Fruit fly (Drosophila melanogaster) whole organism, embryonic: ENCODE measurements around the gene gt.

Experiments
- ATbp ChIP-seq: fragments of 200-800 bp; sonication (Bioruptor generic); optimal IDR thresholded peaks from 2 replicates; lab custom pipeline; 2017; ENCODE audit warnings: missing biosample characterization, mild to moderate bottlenecking, missing genetic modification characterization, missing genetic modification reagents
- B-H2 ChIP-seq: fragments of 200-800 bp; sonication (Bioruptor generic); optimal IDR thresholded peaks from 2 replicates; lab custom pipeline; 2018; ENCODE audit warnings: missing biosample characterization, mild to moderate bottlenecking, missing genetic modification characterization
- CG10565 ChIP-seq: fragments of 200-800 bp; sonication (Bioruptor generic); optimal IDR thresholded peaks from 3 replicates; lab custom pipeline; 2016; ENCODE audit warnings: missing biosample characterization, mild to moderate bottlenecking, missing genetic modification characterization
- CG10979 ChIP-seq: fragments of 200-800 bp; sonication (Bioruptor generic); optimal IDR thresholded peaks from 2 replicates; lab custom pipeline; 2018; ENCODE audit warnings: missing biosample characterization, mild to moderate bottlenecking, missing genetic modification characterization, moderate library complexity
- CG11085 ChIP-seq: fragments of 200-800 bp; sonication (Bioruptor generic); IDR thresholded peaks from 2 replicates; pipeline ENCODE4 v1.3.6; 2022; ENCODE audit warnings: missing biosample characterization, missing genetic modification characterization
- CG11247 ChIP-seq: fragments of 200-800 bp; sonication (Bioruptor generic); IDR thresholded peaks from 2 replicates; pipeline ENCODE4 v1.3.6; 2022; ENCODE audit warnings: missing biosample characterization, missing genetic modification characterization
- CG16779 ChIP-seq: fragments of 200-800 bp; sonication (Bioruptor generic); IDR thresholded peaks from 2 replicates; pipeline ENCODE4 v1.3.6; 2022; ENCODE audit warnings: missing biosample characterization, missing genetic modification characterization
- CG16815 ChIP-seq: fragments of 200-800 bp; sonication (Bioruptor generic); optimal IDR thresholded peaks from 3 replicates; lab custom pipeline; 2017; ENCODE audit warnings: missing biosample characterization, mild to moderate bottlenecking, missing genetic modification characterization
- CG17328 ChIP-seq: fragments of 200-800 bp; sonication (Bioruptor generic); IDR thresholded peaks from 2 replicates; pipeline ENCODE4 v1.3.6; 2022; ENCODE audit warnings: missing biosample characterization, missing genetic modification characterization
- CG17359 ChIP-seq: fragments of 200-800 bp; sonication (Bioruptor generic); optimal IDR thresholded peaks from 3 replicates; lab custom pipeline; 2018; ENCODE audit warnings: missing biosample characterization, mild to moderate bottlenecking, missing genetic modification characterization, moderate library complexity
- CG2129 ChIP-seq: fragments of 200-800 bp; sonication (Bioruptor generic); IDR thresholded peaks from 2 replicates; pipeline ENCODE4 v1.3.6; 2022; ENCODE audit warnings: missing biosample characterization, missing genetic modification characterization; ENCODE audit not compliant: partially characterized antibody
- CG2202 ChIP-seq: fragments of 200-800 bp; sonication (Bioruptor generic); optimal IDR thresholded peaks from 2 replicates; lab custom pipeline; 2018; ENCODE audit warnings: missing biosample characterization, mild to moderate bottlenecking, missing genetic modification characterization
- CG2712 ChIP-seq: fragments of 200-800 bp; optimal IDR thresholded peaks from 3 replicates; lab custom pipeline; 2019; ENCODE audit warnings: missing biosample characterization, mild to moderate bottlenecking, missing genetic modification characterization, moderate library complexity
- CG2875 ChIP-seq: fragments of 200-800 bp; sonication (Bioruptor generic); optimal IDR thresholded peaks from 2 replicates; lab custom pipeline; 2017; ENCODE audit warnings: missing biosample characterization, mild to moderate bottlenecking, missing genetic modification characterization, missing genetic modification reagents
- CG2889 ChIP-seq: fragments of 200-800 bp; sonication (Bioruptor generic); IDR thresholded peaks from 3 replicates; pipeline ENCODE4 v1.3.6; 2022; ENCODE audit warnings: missing biosample characterization, missing genetic modification characterization
- CG31365 ChIP-seq: fragments of 200-800 bp; sonication (Bioruptor generic); optimal IDR thresholded peaks from 2 replicates; lab custom pipeline; 2018; ENCODE audit warnings: missing biosample characterization, mild to moderate bottlenecking, missing genetic modification characterization
- CG4854 ChIP-seq: fragments of 200-800 bp; sonication (Bioruptor generic); optimal IDR thresholded peaks from 2 replicates; lab custom pipeline; 2016; ENCODE audit warnings: missing biosample characterization, missing genetic modification characterization, inconsistent platforms
- CG6272 ChIP-seq: fragments of 200-800 bp; sonication (Bioruptor generic); IDR thresholded peaks from 2 replicates; pipeline ENCODE4 v1.3.6; 2022; ENCODE audit warnings: missing biosample characterization, missing genetic modification characterization
- CG8290 ChIP-seq, 3 experiments: fragments of 200-800 bp; sonication (Bioruptor generic); optimal IDR thresholded peaks; 2 replicates each; lab custom pipeline; 2016 to 2019; ENCODE audit warnings: missing biosample characterization in 3 of 3, missing genetic modification characterization in 3 of 3, mild to moderate bottlenecking in 2 of 3, moderate library complexity in 1 of 3
- CG9797 ChIP-seq: fragments of 200-800 bp; sonication (Bioruptor generic); optimal IDR thresholded peaks from 3 replicates; lab custom pipeline; 2018; ENCODE audit warnings: missing biosample characterization, mild to moderate bottlenecking, missing genetic modification characterization
- CG9932 ChIP-seq: fragments of 200-800 bp; sonication (Bioruptor generic); IDR thresholded peaks from 2 replicates; pipeline ENCODE4 v1.3.6; 2022; ENCODE audit warnings: missing biosample characterization, missing genetic modification characterization
- CkIIα-i1 ChIP-seq: fragments of 200-800 bp; sonication (Bioruptor generic); IDR thresholded peaks from 2 replicates; pipeline ENCODE4 v1.3.6; 2022; ENCODE audit warnings: missing biosample characterization, missing genetic modification characterization
- D ChIP-seq, 2 experiments: fragments of 200-800 bp in 1 of 2; fragments of >200 bp in 1 of 2; sonication (Bioruptor generic) in 1 of 2; optimal IDR thresholded peaks; 2 replicates in 1 of 2; 3 replicates in 1 of 2; lab custom pipeline; 2017; ENCODE audit warnings: mild to moderate bottlenecking in 1 of 2, missing biosample characterization in 1 of 2, missing genetic modification characterization in 1 of 2, missing genetic modification reagents in 1 of 2
- Deaf1 ChIP-seq: fragments of 200-800 bp; optimal IDR thresholded peaks from 3 replicates; lab custom pipeline; 2019; ENCODE audit warnings: missing biosample characterization, mild to moderate bottlenecking, missing genetic modification characterization, moderate library complexity
- Dek ChIP-seq: fragments of 200-800 bp; sonication (Bioruptor generic); optimal IDR thresholded peaks from 3 replicates; lab custom pipeline; 2019; ENCODE audit warnings: missing biosample characterization, mild to moderate bottlenecking, missing genetic modification characterization, moderate library complexity
- Dref ChIP-seq: fragments of 200-800 bp; sonication (Bioruptor generic); IDR thresholded peaks from 2 replicates; pipeline ENCODE4 v1.3.6; 2022; ENCODE audit warnings: missing biosample characterization, missing genetic modification characterization
- Elba2 ChIP-seq: fragments of 200-800 bp; sonication (Bioruptor generic); optimal IDR thresholded peaks from 3 replicates; lab custom pipeline; 2016; ENCODE audit warnings: missing biosample characterization, missing genetic modification characterization
- Ets97D ChIP-seq: fragments of 200-800 bp; sonication (Bioruptor generic); optimal IDR thresholded peaks from 3 replicates; lab custom pipeline; 2016; ENCODE audit warnings: missing biosample characterization, missing genetic modification characterization
- Fer1 ChIP-seq: fragments of 200-800 bp; sonication (Bioruptor generic); optimal IDR thresholded peaks from 2 replicates; lab custom pipeline; 2017; ENCODE audit warnings: missing biosample characterization, mild to moderate bottlenecking, missing genetic modification characterization
- HLHmδ ChIP-seq: fragments of 200-800 bp; sonication (Bioruptor generic); optimal IDR thresholded peaks from 2 replicates; lab custom pipeline; 2018; ENCODE audit warnings: missing biosample characterization, mild to moderate bottlenecking, missing genetic modification characterization, moderate library complexity
- HmgD ChIP-seq: fragments of 200-800 bp; sonication (Bioruptor generic); optimal IDR thresholded peaks from 3 replicates; lab custom pipeline; 2016; ENCODE audit warnings: missing biosample characterization, missing genetic modification characterization
- Hmx ChIP-seq: fragments of 200-800 bp; sonication (Bioruptor generic); optimal IDR thresholded peaks from 2 replicates; lab custom pipeline; 2016; ENCODE audit warnings: missing biosample characterization, missing genetic modification characterization
- Hr78 ChIP-seq, 2 experiments: fragments of 200-800 bp in 1 of 2; fragments of >200 bp in 1 of 2; sonication (Bioruptor generic) in 1 of 2; optimal IDR thresholded peaks; 2 replicates each; lab custom pipeline; 2017 to 2019; ENCODE audit warnings: missing biosample characterization in 2 of 2, missing genetic modification characterization in 2 of 2, mild to moderate bottlenecking in 1 of 2, moderate library complexity in 1 of 2
- Neu2 ChIP-seq: fragments of 200-800 bp; sonication (Bioruptor generic); optimal IDR thresholded peaks from 3 replicates; lab custom pipeline; 2016; ENCODE audit warnings: missing biosample characterization, missing genetic modification characterization, borderline replicate concordance
- Nf-YB ChIP-seq: fragments of 200-800 bp; sonication (Bioruptor generic); optimal IDR thresholded peaks from 3 replicates; lab custom pipeline; 2019; ENCODE audit warnings: missing biosample characterization, mild to moderate bottlenecking, missing genetic modification characterization, moderate library complexity
- Ptx1 ChIP-seq: fragments of 200-800 bp; sonication (Bioruptor generic); IDR thresholded peaks from 2 replicates; pipeline ENCODE4 v1.3.6; 2022; ENCODE audit warnings: missing biosample characterization, missing genetic modification characterization
- Sry-β ChIP-seq: fragments of 200-800 bp; sonication (Bioruptor generic); optimal IDR thresholded peaks from 2 replicates; lab custom pipeline; 2018; ENCODE audit warnings: missing biosample characterization, mild to moderate bottlenecking, missing genetic modification characterization, moderate library complexity
- az2 ChIP-seq: fragments of 200-800 bp; sonication (Bioruptor generic); optimal IDR thresholded peaks from 3 replicates; lab custom pipeline; 2016; ENCODE audit warnings: missing biosample characterization, missing genetic modification characterization
- btn ChIP-seq: fragments of 200-800 bp; sonication (Bioruptor generic); optimal IDR thresholded peaks from 2 replicates; lab custom pipeline; 2016; ENCODE audit warnings: missing biosample characterization, missing genetic modification characterization
- cad ChIP-seq: fragments of >200 bp; optimal IDR thresholded peaks from 2 replicates; lab custom pipeline; 2017; ENCODE audit warnings: missing biosample characterization, missing genetic modification characterization
- cas ChIP-seq: fragments of 200-800 bp; sonication (Bioruptor generic); IDR thresholded peaks from 2 replicates; pipeline ENCODE4 v1.3.6; 2022; ENCODE audit warnings: missing biosample characterization, missing genetic modification characterization
- ci ChIP-seq: fragments of 200-800 bp; sonication (Bioruptor generic); IDR thresholded peaks from 3 replicates; pipeline ENCODE4 v1.3.6; 2022; ENCODE audit warnings: missing biosample characterization, missing genetic modification characterization
- dan ChIP-seq: fragments of 200-800 bp; sonication (Bioruptor generic); IDR thresholded peaks from 2 replicates; pipeline ENCODE4 v1.3.6; 2022; ENCODE audit warnings: missing biosample characterization, missing genetic modification characterization
- ewg ChIP-seq: fragments of 200-800 bp; sonication (Bioruptor generic); optimal IDR thresholded peaks from 3 replicates; lab custom pipeline; 2017; ENCODE audit warnings: mild to moderate bottlenecking, missing biosample characterization, missing genetic modification reagents, missing genetic modification characterization
- klu ChIP-seq: fragments of 200-800 bp; sonication (Bioruptor generic); IDR thresholded peaks from 2 replicates; pipeline ENCODE4 v1.3.6; 2022; ENCODE audit warnings: missing biosample characterization, missing genetic modification characterization
- pb ChIP-seq: fragments of 200-800 bp; sonication (Bioruptor generic); optimal IDR thresholded peaks from 3 replicates; lab custom pipeline; 2016; ENCODE audit warnings: missing biosample characterization, missing genetic modification characterization
- run ChIP-seq: fragments of 200-800 bp; sonication (Bioruptor generic); optimal IDR thresholded peaks from 3 replicates; lab custom pipeline; 2018; ENCODE audit warnings: missing biosample characterization, mild to moderate bottlenecking, missing genetic modification characterization
- shn ChIP-seq: fragments of 200-800 bp; sonication (Bioruptor generic); optimal IDR thresholded peaks from 3 replicates; lab custom pipeline; 2016; ENCODE audit warnings: missing biosample characterization, missing genetic modification characterization
- trem ChIP-seq: fragments of 200-800 bp; optimal IDR thresholded peaks from 3 replicates; lab custom pipeline; 2019; ENCODE audit warnings: missing biosample characterization, mild to moderate bottlenecking, missing genetic modification characterization, moderate library complexity

Gene gt

DNA sequence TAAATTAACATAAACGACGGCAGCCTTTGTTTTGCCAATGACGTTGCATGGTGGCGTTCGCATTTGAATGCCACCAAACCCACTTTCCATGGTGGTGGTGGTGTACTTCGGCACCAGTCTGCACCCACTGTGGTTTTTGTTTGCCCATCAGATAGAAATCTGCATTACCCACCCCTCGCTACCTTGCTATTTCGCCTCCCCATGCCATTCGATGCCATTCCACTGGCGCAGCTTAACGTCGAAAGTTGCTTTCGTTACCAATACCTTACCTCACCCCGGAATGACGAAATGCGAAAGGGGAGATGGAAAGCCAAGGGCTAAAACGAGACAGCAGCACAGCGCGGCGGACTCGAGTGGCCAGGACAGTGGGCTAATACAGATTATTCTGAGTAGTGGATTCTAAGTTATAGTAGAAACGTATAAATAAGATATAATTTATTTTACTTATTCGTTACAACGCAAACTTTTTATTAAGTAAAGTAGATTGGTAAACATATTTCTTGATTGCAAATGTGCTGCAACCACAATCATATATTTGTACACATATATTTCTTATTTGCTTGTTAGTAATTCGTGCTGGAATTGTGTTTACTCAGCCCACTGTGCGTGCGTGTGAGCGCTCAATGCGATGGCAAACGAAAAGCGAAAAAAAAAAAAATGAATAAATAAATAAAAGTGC lies 32.4 kb downstream of the gt start (continued):
- TF ChIP-seq Fer1 (GFP tag; lab: Kevin White, UChicago) (no peak), ATbp (GFP tag; lab: Kevin White, UChicago) (peak; percentile 54), CG6272 (GFP tag; lab: Robert Waterston, UW) (no peak), shn (GFP tag; lab: Kevin White, UChicago) (no peak), dan (GFP tag; lab: Robert Waterston, UW) (no peak), CG9932 (GFP tag; lab: Robert Waterston, UW) (no peak), CG2889 (no peak), cad (GFP tag; lab: Kevin White, UChicago) (no peak), B-H2 (GFP tag; lab: Kevin White, UChicago) (no peak), cas (GFP tag; lab: Robert Waterston, UW) (no peak), CG11085 (GFP tag; lab: Robert Waterston, UW) (no peak), CG16779 (GFP tag; lab: Robert Waterston, UW) (no peak), Deaf1 (tag; lab: Kevin White, UChicago) (peak; percentile 15), Dref (no peak), pb (no peak), CG2202 (peak; percentile 42), Hr78 (GFP tag; optimal IDR thresholded peaks at IDR 0.05; lab: Kevin White, UChicago) (no peak), D (optimal IDR thresholded peaks at IDR 0.05; lab: Kevin White, UChicago) (no peak), D (GFP tag; optimal IDR thresholded peaks at IDR 0.05; lab: Kevin White, UChicago) (peak; percentile 39), CG2129 (GFP tag; lab: Robert Waterston, UW) (no peak), btn (GFP tag; lab: Kevin White, UChicago) (no peak), Ptx1 (peak; percentile 49; the same call in 1 of the 2 replicates), Elba2 (GFP tag; lab: Kevin White, UChicago) (no peak), CG17359 (tag; lab: Kevin White, UChicago) (peak; percentile 59), trem (tag; lab: Kevin White, UChicago) (peak; percentile 44), CG8290 (GFP tag; optimal IDR thresholded peaks at IDR 0.05; lab: Kevin White, UChicago) (no peak), CG8290 (tag; optimal IDR thresholded peaks at IDR 0.05; lab: Kevin White, UChicago) (no peak), CG10565 (GFP tag; lab: Kevin White, UChicago) (no peak), CG2712 (peak; percentile 76), CkIIα-i1 (GFP tag; lab: Robert Waterston, UW) (no peak), HLHmδ (GFP tag; lab: Kevin White, UChicago) (no peak), Neu2 (GFP tag; lab: Kevin White, UChicago) (no peak), klu (GFP tag; lab: Robert Waterston, UW) (no peak), Ets97D (GFP tag; lab: Kevin White, UChicago) (no peak), ci (GFP tag; lab: Robert Waterston, UW) (peak; percentile 45; the same call in 1 of the 3 replicates), Sry-β (GFP tag; lab: Kevin White, UChicago) (no peak), CG16815 (GFP tag; lab: Kevin White, UChicago) (peak; percentile 16), CG2875 (peak; percentile 39), az2 (peak; percentile 56), CG4854 (GFP tag; lab: Kevin White, UChicago) (no peak), CG10979 (tag; lab: Kevin White, UChicago) (peak; percentile 73), Dek (tag; lab: Kevin White, UChicago) (no peak), CG11247 (no peak), CG17328 (GFP tag; lab: Robert Waterston, UW) (0 out of 2 replicates have a peak, but pooled peaks have one; percentile 30), ewg (GFP tag; lab: Kevin White, UChicago) (peak; percentile 37), CG9797 (GFP tag; lab: Kevin White, UChicago) (no peak), HmgD (GFP tag; lab: Kevin White, UChicago) (no peak), Nf-YB (peak; percentile 26), CG31365 (no peak), Hmx (GFP tag; lab: Kevin White, UChicago) (no peak), run (tag; lab: Kevin White, UChicago) (no peak)
